Fruit fly (Drosophila melanogaster): ENCODE data around the gene IFT57.

dm6 chr2L:3567394-3567793 is 36.8 kb downstream of the IFT57 start:
- TF ChIP-seq CG8478 (optimal IDR thresholded peaks at IDR 0.05) (no peak), CTCF (optimal IDR thresholded peaks at IDR 0.05) (no peak)
